Worm (Caenorhabditis elegans) whole organism, dauer: ENCODE data around the gene F16G10.6.

Source experiments
- unc-62 ChIP-seq: sonication (generic microtip); optimal IDR thresholded peaks from 2 replicates; lab custom pipeline; 2017; ENCODE audit warnings: missing biosample characterization, missing genetic modification reagents, missing genetic modification characterization

Gene F16G10.6

DNA sequence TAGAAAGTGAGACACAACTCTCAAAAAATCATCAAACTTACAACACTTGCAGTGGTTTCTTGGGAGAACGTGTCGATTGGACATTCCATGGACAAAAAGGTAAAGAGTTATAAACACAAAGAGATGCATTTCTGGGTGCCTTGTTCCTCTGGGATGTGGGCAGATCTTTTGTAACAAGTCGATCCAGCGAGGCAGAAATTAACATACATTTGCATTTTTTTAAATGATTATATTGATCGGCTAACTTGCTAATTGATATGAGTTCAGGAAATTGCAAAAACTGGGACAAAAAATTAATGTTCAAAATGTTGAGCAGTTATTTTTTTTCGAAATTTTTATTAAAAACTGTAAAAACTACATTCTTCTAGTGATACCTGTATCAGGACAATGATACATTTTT lies at the start of gene F16G10.6:
Gene F16G10.6 (minus strand): TSS at position 101 of the 400 bp plus-strand sequence.
- TF ChIP-seq unc-62 (GFP tag; lab: Kevin White, UChicago), result no peak

DNA sequence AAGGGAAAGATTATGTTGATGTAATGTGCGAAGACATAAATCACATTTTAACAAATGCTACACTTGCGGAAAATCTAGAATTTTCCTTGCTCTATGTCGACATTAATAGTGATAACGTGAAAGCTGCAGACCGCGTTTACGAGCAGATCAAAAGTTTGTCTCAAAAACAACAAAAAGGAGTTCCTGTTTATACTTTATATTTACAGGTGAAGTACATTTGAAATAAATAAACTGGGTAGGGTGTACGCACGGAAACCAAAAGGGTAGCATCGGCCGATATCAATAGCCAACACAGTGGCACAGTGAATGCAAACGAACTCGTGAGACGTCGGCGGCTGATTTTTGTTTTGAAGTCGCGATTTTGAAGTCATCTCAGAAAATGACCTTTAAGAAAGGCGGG lies 44.8 kb upstream of the F16G10.6 start:
- no peak for TF ChIP-seq unc-62 (GFP tag; lab: Kevin White, UChicago)

DNA sequence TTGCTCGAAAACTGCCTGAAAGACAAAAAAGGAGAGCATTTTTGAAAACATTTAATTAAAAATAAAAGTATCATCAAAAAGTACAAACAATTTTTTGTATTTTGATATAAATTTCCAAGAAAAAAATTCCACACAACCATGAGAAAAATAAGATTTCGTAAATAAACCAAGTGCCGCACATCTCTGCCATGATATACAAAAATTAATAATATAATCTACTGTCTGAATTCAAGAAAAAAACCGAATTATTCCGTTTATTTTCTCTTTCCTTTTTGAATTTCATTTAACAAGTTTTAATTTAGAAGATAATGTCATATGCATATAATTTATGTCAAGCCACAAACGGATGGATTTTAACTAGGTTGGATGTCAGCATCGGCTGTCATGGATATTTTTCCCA lies 44.3 kb upstream of the F16G10.6 start, which contains the start of gene F42G2.2:
Gene F42G2.2 (plus strand): TSS at position 301 of the 400 bp plus-strand sequence.
- TF ChIP-seq unc-62 (GFP tag; lab: Kevin White, UChicago), result no peak

DNA sequence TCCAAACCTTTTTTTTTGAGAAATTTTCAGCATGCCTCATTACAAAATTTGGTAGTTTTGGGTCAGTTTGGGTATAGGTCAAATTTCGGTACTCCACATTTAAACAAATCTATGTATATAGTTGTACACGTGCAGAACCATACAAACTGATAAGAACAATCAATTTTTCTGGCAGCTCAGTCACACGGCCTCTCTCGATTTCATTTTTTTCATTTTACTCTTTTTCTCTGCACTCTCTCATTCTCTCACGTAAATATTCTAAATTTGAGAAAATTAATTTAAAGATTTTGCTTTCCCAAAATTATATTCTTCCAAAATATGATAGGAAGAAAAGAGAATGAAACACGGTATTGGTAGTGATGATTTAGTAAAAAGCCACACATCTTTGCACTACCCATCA lies 43.5 kb upstream of the F16G10.6 start:
- no peak for TF ChIP-seq unc-62 (GFP tag; lab: Kevin White, UChicago)

DNA sequence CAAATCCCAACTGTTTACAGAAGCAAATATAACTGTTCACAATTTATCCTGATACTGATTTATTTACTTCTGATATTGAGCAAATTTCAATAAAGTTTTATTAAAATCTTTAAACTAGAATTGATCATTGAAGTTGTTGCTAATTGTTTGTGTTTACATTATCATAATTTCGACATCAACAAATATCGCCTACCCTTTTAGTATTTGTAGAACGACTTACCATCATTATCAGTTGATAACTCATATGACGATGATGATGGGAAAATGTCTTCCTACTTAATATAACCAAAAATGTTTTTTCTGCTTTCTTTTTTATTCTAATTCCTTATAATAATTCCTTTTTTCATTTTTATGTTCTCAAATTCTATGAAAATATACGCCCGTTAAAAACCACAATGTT lies 43.0 kb upstream of the F16G10.6 start:
- TF ChIP-seq unc-62 (GFP tag; lab: Kevin White, UChicago), result no peak

DNA sequence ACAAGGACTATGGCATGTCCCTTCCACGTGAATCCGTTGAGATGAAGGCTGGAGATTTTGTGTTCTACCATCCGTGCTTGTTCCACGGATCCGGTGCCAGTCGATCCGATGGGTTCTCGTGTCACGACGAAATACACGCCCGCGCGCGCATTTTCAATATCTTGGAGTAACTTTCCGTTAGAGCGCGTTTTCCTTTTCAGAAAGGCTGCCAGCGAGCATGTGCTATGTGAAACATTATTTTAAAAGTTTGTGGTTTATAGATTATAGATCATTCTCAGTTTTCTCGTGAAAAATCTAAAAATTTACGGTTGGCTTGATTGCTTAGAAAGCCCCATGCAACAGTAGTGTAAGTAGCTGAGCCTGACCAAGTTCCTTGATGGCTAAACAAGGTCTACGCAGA lies 41.2 kb upstream of the F16G10.6 start, which contains the start of gene fbxc-20:
Gene fbxc-20 (plus strand): TSS at position 301 of the 400 bp plus-strand sequence.
- TF ChIP-seq unc-62 (GFP tag; lab: Kevin White, UChicago), result no peak

DNA sequence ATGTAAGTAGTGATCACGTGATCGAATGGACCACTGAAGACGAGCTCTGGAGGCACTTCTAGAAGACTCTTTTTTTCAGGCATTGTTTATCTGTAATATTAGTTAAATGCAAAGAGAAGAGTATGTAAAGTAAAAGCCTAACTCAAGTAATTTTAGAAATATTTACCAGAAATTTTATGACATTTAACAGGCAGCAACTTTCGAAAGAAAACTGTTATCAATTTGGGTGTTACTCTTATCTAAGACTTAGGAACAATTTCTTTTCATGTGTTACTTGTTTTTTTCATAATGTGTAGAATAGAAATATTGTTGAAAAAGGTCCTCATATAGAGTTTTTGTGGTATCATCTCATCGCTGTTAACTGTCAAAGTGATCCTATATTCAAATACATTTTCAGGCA lies 40.2 kb upstream of the F16G10.6 start, which contains the start of the genes F42G2.5 and F42G2.7:
Gene F42G2.5 (minus strand): TSS at position 101 of the 400 bp plus-strand sequence.
Gene F42G2.7 (plus strand): TSS at position 270 of the 400 bp plus-strand sequence.
- no peak for TF ChIP-seq unc-62 (GFP tag; lab: Kevin White, UChicago)

DNA sequence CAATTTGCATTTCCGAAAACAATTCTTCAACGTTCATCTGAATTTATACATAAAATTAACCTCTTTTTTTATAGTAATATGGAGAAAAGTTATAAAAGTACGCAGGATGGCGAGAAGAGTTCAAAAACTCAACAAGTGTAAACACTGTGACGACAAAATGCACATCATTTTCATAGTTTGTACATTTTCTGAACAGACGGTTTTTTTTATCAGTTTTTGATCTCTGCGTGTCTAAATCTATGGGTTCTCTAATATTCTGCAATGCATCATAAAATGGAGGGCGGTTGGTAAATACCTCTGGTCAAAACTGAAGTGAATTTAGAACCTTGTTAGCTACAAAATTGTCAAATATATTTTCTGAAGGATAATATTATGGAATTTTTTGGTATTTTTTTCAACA lies 37.8 kb upstream of the F16G10.6 start, which contains the start of gene fbxa-4:
Gene fbxa-4 (minus strand): TSS at position 93 of the 400 bp plus-strand sequence.
- TF ChIP-seq unc-62 (GFP tag; lab: Kevin White, UChicago), result no peak

DNA sequence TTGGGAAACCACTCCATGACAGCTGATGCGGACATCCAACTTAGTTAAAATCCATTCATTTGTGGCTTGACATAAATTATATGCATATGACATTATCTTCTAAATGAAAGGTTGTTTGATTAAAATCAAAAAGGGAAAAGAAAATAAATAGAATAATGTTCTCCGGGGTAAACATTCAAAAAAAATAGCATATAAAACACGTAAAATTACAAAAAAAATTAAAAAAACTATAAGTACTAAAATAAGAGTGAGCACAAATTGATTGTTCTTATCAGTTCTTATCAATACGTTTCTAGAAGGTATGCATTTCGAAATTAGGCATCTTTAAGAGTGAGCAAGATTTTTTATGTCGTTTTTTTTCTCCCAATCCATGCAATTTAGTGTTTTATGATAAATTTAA lies 35.0 kb upstream of the F16G10.6 start, which contains the start of gene fbxa-182:
Gene fbxa-182 (minus strand): TSS at position 101 of the 400 bp plus-strand sequence.
- no peak for TF ChIP-seq unc-62 (GFP tag; lab: Kevin White, UChicago)

DNA sequence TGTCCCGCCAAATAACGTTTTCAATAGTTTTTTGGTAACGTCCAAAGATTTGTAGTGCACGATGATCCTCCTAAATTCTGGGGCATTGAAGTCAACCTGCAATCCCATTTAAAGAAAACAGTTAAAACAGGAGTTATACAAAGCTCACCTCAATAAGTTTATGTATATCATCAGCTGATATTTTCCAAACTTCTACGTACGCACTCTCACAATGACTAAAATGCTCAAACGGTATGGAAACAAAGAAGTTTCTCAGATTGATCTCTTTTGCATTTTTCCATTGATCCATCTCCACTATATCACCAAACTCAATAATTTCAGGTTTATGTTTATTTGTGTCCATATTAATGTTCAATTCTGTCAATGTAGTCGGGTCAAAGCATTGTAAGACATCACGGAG lies 33.9 kb upstream of the F16G10.6 start:
- TF ChIP-seq unc-62 (GFP tag; lab: Kevin White, UChicago), result no peak

DNA sequence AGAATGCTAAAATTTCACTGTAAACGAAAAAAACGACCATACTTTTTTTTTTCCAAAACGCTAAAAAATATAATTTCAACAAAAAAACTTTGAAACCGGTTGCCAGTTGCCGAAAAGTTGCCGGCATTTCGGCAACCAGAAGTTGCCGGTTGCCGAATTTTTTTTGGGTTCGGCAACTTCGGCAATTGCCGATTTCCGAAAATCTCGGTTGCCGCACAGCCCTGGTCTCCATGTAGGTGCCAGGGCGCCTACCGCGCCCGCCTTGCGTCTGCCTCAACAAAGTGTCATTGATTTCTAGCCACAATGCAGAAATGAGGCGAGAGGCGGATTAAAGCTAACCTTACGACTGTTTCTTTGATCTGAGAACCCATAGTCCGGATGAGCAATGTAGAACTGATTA lies 33.4 kb upstream of the F16G10.6 start:
- TF ChIP-seq unc-62 (GFP tag; lab: Kevin White, UChicago), result no peak

DNA sequence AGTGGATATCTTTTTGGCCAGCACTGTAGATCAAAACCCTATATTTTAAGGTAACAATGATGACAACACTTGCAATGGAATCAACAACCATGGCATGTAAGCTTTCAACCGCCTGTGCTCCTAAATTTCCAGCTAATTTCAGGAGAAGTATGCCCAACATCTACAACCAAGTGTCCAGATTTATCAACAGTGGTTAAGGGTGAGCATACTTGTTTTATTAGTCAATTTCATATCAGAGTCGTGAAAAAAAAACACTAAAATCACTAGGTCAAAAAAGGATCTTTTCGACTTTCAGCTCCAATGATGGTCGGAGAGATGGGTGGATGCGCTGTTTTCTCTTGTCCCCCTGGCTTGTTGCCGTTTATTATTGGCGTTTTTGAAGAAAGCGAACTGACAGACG lies 26.3 kb upstream of the F16G10.6 start, which contains the start of gene F16G10.1:
Gene F16G10.1 (plus strand): TSS at position 301 of the 400 bp plus-strand sequence.
- TF ChIP-seq unc-62 (GFP tag; lab: Kevin White, UChicago), result no peak

DNA sequence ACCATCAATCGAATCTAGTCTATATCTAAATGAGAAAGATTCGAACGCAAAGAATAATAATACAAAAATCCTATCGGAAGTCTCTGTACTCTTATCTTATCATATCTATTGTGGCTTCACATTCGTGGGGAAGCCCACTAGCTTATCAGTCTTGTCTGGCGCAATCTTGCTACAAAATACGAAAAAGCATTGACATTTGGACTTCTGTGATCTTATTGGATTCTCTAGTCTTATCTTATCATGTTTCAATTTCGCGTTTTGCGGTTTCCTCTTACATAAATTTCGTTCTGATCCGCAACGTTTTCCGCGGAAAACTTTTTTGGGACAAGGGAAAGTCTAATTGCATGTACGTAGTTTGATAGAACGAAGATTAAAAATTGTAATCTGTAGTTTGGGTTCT lies 22.2 kb upstream of the F16G10.6 start:
- TF ChIP-seq unc-62 (GFP tag; lab: Kevin White, UChicago), result no peak

DNA sequence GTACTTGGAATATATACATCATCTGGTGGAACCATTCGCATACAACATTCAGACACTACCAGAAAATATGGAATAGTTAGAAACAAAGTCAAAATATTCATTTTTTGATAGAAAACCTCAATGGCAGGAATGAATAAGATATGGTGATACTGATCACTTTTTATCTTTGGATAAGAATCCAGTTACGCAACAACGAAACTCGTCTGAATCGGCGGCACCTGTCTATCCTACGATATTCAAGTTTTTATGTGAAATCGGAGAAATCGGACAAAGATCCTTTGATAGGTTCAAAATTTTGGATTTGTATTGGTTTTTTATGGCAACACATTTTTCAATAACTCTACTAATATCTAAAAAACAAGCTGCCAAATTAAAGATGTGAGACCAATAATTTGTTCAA lies 21.2 kb upstream of the F16G10.6 start, which contains the start of gene F16G10.14:
Gene F16G10.14 (minus strand): TSS at position 101 of the 400 bp plus-strand sequence.
- no peak for TF ChIP-seq unc-62 (GFP tag; lab: Kevin White, UChicago)

DNA sequence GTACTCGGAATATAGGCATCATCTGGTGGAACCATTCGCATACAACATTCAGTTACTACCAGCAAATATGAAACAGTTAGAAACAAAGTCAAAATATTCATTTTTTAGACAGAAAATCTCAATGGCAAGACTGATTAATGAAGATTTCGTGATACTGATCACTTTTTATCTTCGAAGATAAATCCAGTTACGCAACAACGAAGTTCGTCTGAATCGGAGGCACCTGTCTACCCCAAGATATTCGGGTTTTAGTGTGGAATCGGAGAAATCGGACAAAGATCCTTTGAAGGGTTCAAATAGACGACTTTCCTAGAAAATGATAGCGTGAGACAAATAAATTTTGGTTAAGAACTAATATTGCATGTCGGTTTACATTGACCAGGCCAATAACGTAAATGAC lies 18.2 kb upstream of the F16G10.6 start, which contains the start of gene F16G10.13:
Gene F16G10.13 (minus strand): TSS at position 101 of the 400 bp plus-strand sequence.
- no peak for TF ChIP-seq unc-62 (GFP tag; lab: Kevin White, UChicago)

DNA sequence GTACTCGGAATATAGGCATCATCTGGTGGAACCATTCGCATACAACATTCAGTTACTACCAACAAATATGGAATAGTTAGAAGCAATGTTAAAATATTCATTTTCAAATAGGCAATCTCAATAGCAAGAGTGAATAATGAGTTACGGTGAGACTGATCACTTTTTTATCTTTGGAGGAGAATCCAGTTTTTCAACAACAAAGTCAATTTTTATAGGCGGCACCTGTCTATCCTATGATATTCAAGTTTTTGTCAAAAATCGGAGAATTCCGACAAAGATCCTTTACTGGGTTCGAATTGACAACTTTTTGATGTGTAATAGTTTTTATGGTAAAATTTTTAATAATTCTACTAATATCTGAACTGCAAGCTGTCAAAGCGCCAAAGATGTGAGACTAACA lies 16.2 kb upstream of the F16G10.6 start, which contains the start of gene F16G10.11:
Gene F16G10.11 (minus strand): TSS at position 101 of the 400 bp plus-strand sequence.
- no peak for TF ChIP-seq unc-62 (GFP tag; lab: Kevin White, UChicago)

DNA sequence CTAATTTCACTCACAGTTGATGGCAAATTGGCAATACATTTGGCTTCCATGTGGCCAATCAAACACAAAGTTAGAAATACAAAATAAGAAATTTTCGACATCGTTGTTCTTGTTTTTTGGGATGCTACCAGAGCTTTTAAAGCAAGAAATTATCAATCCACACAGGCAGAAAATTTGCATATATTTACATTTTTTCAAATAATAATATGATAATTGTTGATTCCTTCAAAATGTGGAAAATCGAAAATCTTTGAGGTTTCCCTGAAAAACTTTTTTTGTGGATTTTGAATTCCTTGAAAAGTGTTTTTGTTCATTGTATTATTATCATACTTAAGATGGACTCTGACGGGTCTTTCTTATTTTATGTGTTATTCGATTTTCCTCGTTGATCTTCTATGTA lies 13.2 kb upstream of the F16G10.6 start, which contains the start of gene F16G10.10:
Gene F16G10.10 (minus strand): TSS at position 101 of the 400 bp plus-strand sequence.
- TF ChIP-seq unc-62 (GFP tag; lab: Kevin White, UChicago), result no peak
